Worm (Caenorhabditis elegans) whole organism, L1 larva: ENCODE measurements around the gene slc-17.3.

ENCODE experiments used
- ceh-8 ChIP-seq: fragments of 200-800 bp; sonication (Bioruptor generic); optimal IDR thresholded peaks from 2 replicates; lab custom pipeline; 2018; ENCODE audit warnings: mild to moderate bottlenecking, missing genetic modification characterization, moderate library complexity, missing compliant biosample characterization
- ceh-82 ChIP-seq, 3 experiments: fragments of 150-350 bp in 1 of 3; sonication (generic microtip) in 2 of 3; optimal IDR thresholded peaks; 2 replicates each; lab custom pipeline; 2014 to 2017; ENCODE audit warnings: missing biosample characterization in 3 of 3, missing genetic modification characterization in 3 of 3
- fkh-4 ChIP-seq: sonication (generic microtip); optimal IDR thresholded peaks from 2 replicates; lab custom pipeline; 2016; ENCODE audit warnings: missing compliant biosample characterization, missing genetic modification characterization, borderline replicate concordance
- lin-13 ChIP-seq: fragments of 150-350 bp; optimal IDR thresholded peaks from 2 replicates; lab custom pipeline; 2014; ENCODE audit warnings: missing biosample characterization, missing genetic modification reagents, missing genetic modification characterization
- nhr-76 ChIP-seq: sonication (generic microtip); optimal IDR thresholded peaks from 2 replicates; lab custom pipeline; 2017; ENCODE audit warnings: missing biosample characterization, missing genetic modification characterization
- pqm-1 ChIP-seq: sonication (generic microtip); optimal IDR thresholded peaks from 3 replicates; lab custom pipeline; 2017; ENCODE audit warnings: missing biosample characterization, missing genetic modification characterization

- no peak for TF ChIP-seq ceh-8 (GFP tag; lab: Kevin White, UChicago)
- TF ChIP-seq fkh-4 (tag; lab: Kevin White, UChicago): no peak
- no peak for TF ChIP-seq lin-13
- no peak for TF ChIP-seq pqm-1 (tag; lab: Kevin White, UChicago)
- no peak for TF ChIP-seq ceh-82 (tag; optimal IDR thresholded peaks at IDR 0.05; lab: Kevin White, UChicago)
- TF ChIP-seq nhr-76 (tag; lab: Kevin White, UChicago): no peak
These were observed 41.0 kb downstream of the slc-17.3 start for ce11 chrIII:7824041-7824440.
